Worm (Caenorhabditis elegans) whole organism, L4/young adult: ENCODE results near the gene F38H4.5.

Source experiments
- W03F9.2 ChIP-seq: fragments of 150-350 bp; optimal IDR thresholded peaks from 2 replicates; lab custom pipeline; 2014; ENCODE audit warnings: missing biosample characterization, missing genetic modification characterization
- dao-5 ChIP-seq: sonication (generic microtip); optimal IDR thresholded peaks from 2 replicates; lab custom pipeline; 2016; ENCODE audit warnings: missing genotype, missing genetic modification characterization, moderate library complexity, missing compliant biosample characterization
- him-1 ChIP-seq: sonication (generic microtip); optimal IDR thresholded peaks from 2 replicates; lab custom pipeline; 2016; ENCODE audit warnings: missing genotype, missing genetic modification reagents, missing genetic modification characterization, missing compliant biosample characterization

DNA sequence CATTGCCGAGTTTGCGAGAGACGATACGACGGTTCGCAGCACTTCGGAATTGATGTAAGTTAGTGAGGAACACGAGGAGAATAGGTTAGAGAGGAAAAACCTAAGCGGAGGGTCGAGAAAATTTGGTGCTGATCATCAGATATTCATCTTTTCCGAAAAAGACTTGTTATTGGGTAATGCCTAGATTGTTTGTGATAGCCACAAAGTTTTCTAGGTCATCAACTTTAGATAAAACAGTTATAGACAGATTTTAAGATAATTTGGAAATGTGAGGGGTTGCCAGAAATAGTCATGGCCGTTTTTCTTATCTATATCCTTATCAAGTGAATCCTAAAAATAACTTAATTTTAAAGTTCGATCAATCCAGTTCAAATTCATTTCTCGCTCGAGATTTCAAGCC lies 48.4 kb downstream of the F38H4.5 start:
- no peak for TF ChIP-seq him-1 (tag; lab: Kevin White, UChicago)
- no peak for TF ChIP-seq W03F9.2 (tag; lab: Kevin White, UChicago)
- TF ChIP-seq dao-5: no peak
